Worm (Caenorhabditis elegans) whole organism, midembryonic: ENCODE data around the gene ZK930.6.

Experiments used
- flt-1 ChIP-seq: fragments of 200-800 bp; sonication (Bioruptor generic); IDR thresholded peaks from 2 replicates; pipeline ENCODE4 v1.3.6; 2022; ENCODE audit warnings: missing genetic modification characterization, missing compliant biosample characterization
- med-1 ChIP-seq: sonication (generic microtip); optimal IDR thresholded peaks from 2 replicates; lab custom pipeline; 2017; ENCODE audit warnings: missing genetic modification characterization, mild to moderate bottlenecking, missing compliant biosample characterization, antibody characterized with exemption, missing genetic modification reagents; ENCODE audit not compliant: insufficient read depth
- ref-1 ChIP-seq: fragments of 200-800 bp; sonication (Bioruptor generic); conservative IDR thresholded peaks from 2 replicates; pipeline ENCODE4 v1.3.6; 2022; ENCODE audit warnings: missing genetic modification reagents, missing genetic modification characterization, missing compliant biosample characterization
- tab-1 ChIP-seq: fragments of 200-800 bp; sonication (Bioruptor generic); IDR thresholded peaks from 2 replicates; pipeline ENCODE4 v1.3.6; 2022; ENCODE audit warnings: missing genetic modification characterization, missing compliant biosample characterization
- ztf-23 ChIP-seq: fragments of 200-800 bp; sonication (Bioruptor generic); IDR thresholded peaks from 2 replicates; pipeline ENCODE4 v1.3.6; 2022; ENCODE audit warnings: missing genetic modification reagents, missing genetic modification characterization, missing compliant biosample characterization
- ztf-29 ChIP-seq: fragments of 200-800 bp; sonication (Bioruptor generic); IDR thresholded peaks from 2 replicates; pipeline ENCODE4 v1.3.6; 2022; ENCODE audit warnings: missing genetic modification reagents, missing genetic modification characterization, missing compliant biosample characterization

DNA sequence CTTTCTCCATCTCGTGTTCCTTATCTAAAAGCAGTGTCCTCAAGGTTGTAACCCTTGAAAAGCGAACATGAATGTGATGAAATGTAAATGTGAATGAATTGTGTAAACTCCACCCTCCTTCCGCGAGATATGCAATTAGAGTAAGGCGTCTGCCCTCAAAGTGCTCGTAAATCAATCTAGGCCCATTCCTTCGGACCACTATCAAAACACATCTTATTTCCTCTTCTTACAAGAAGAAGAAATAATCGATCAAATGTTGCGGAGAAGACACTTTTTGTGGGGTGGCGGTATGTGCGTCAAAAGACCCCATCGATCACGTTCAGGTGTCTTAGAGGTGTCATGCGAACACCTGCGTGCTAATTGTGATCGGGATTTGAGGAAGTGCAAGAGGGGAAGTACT lies 18.5 kb downstream of the ZK930.6 start:
- no peak for TF ChIP-seq ref-1 (GFP tag; lab: Robert Waterston, UW)
- TF ChIP-seq med-1, result no peak
- TF ChIP-seq flt-1 (GFP tag; lab: Robert Waterston, UW), result no peak
- TF ChIP-seq ztf-23 (GFP tag; lab: Robert Waterston, UW), result no peak
- TF ChIP-seq tab-1 (GFP tag; lab: Robert Waterston, UW), result no peak
- no peak for TF ChIP-seq ztf-29 (GFP tag; lab: Robert Waterston, UW)
